Worm (Caenorhabditis elegans) whole organism, L3 larva: Measurements from ENCODE around the gene T25B9.3.

Experiments used
- R02D3.7 ChIP-seq: fragments of 150-350 bp; optimal IDR thresholded peaks from 2 replicates; lab custom pipeline; 2014; ENCODE audit warnings: missing biosample characterization, missing genetic modification characterization
- ZK546.5 ChIP-seq: sonication (generic microtip); optimal IDR thresholded peaks from 2 replicates; lab custom pipeline; 2017; ENCODE audit warnings: missing biosample characterization, missing genetic modification characterization
- elt-3 ChIP-seq, 3 experiments: fragments of 150-350 bp in 1 of 3; sonication (generic microtip) in 2 of 3; optimal IDR thresholded peaks; 2 replicates in 2 of 3; 4 replicates in 1 of 3; lab custom pipeline; 2014 to 2017; ENCODE audit warnings: missing biosample characterization in 3 of 3, missing genetic modification characterization in 3 of 3
- nhr-12 ChIP-seq: fragments of 150-350 bp; optimal IDR thresholded peaks from 2 replicates; lab custom pipeline; 2014; ENCODE audit warnings: missing biosample characterization, missing genetic modification characterization
- nhr-28 ChIP-seq: fragments of 150-350 bp; optimal IDR thresholded peaks from 2 replicates; lab custom pipeline; 2014; ENCODE audit warnings: missing biosample characterization, missing genetic modification characterization
- nhr-43 ChIP-seq: sonication (generic microtip); optimal IDR thresholded peaks from 2 replicates; lab custom pipeline; 2016; ENCODE audit warnings: mild to moderate bottlenecking, missing genetic modification characterization, missing compliant biosample characterization; ENCODE audit not compliant: poor library complexity, severe bottlenecking
- pha-4 ChIP-seq: fragments of 150-350 bp; optimal IDR thresholded peaks from 2 replicates; lab custom pipeline; 2014; ENCODE audit warnings: missing biosample characterization, missing genetic modification reagents, missing genetic modification characterization
- pqm-1 ChIP-seq: fragments of 150-350 bp; optimal IDR thresholded peaks from 2 replicates; lab custom pipeline; 2017; ENCODE audit warnings: missing biosample characterization, missing genetic modification characterization, inconsistent platforms
- unc-39 ChIP-seq: sonication (generic microtip); optimal IDR thresholded peaks from 4 replicates; lab custom pipeline; 2017; ENCODE audit warnings: missing biosample characterization, missing genetic modification characterization
- unc-62 ChIP-seq: fragments of 150-350 bp; sonication (generic microtip); optimal IDR thresholded peaks from 4 replicates; lab custom pipeline; 2014; ENCODE audit warnings: missing biosample characterization, missing genetic modification reagents, missing genetic modification characterization
- ztf-4 ChIP-seq: fragments of 150-350 bp; optimal IDR thresholded peaks from 2 replicates; lab custom pipeline; 2014; ENCODE audit warnings: missing biosample characterization, missing genetic modification characterization

DNA sequence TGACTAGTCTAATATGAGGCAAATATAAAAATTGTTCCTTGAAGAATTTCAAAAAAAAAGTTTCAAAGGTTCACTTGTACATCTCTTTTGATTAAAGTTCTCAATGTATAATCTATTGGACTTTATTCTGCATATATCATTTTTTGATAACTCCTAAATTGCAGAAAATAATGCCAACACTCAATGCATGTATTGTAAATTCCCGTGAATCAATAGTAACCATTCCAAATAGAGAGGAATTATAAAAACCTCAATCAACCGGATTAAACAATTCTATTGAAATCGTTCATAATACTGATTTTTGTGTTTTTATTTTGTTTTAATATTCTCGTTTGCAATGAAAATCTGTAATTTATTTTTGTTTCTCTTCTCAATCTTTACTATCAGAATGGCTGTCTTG is 20.5 kb downstream of the T25B9.3 start, which contains the start of gene T25B9.12:
- no peak for TF ChIP-seq nhr-28
- no peak for TF ChIP-seq pqm-1 (tag; lab: Kevin White, UChicago)
- TF ChIP-seq ztf-4 (tag; lab: Kevin White, UChicago) = no peak
- no peak for TF ChIP-seq pha-4 (tag; lab: Kevin White, UChicago)
- TF ChIP-seq unc-39 (tag; lab: Kevin White, UChicago) = no peak
- TF ChIP-seq unc-62 (GFP tag; lab: Kevin White, UChicago) = no peak
- no peak for TF ChIP-seq nhr-43 (tag; lab: Kevin White, UChicago)
- no peak for TF ChIP-seq ZK546.5 (tag; lab: Kevin White, UChicago)
- no peak for TF ChIP-seq nhr-12 (tag; lab: Kevin White, UChicago)
- TF ChIP-seq R02D3.7 (tag; lab: Kevin White, UChicago) = no peak
- no peak for TF ChIP-seq elt-3 (tag; optimal IDR thresholded peaks at IDR 0.05; lab: Kevin White, UChicago)
